Worm (Caenorhabditis elegans) whole organism, L4 larva: ENCODE measurements around the gene nlr-1.

Source experiments
- F10B5.3 ChIP-seq: sonication (generic microtip); optimal IDR thresholded peaks from 2 replicates; lab custom pipeline; 2016; ENCODE audit warnings: mild to moderate bottlenecking, missing genetic modification characterization, missing compliant biosample characterization
- T26A8.4 ChIP-seq: fragments of 200-800 bp; sonication (Bioruptor generic); IDR thresholded peaks from 2 replicates; pipeline ENCODE4 v1.3.6; 2022; ENCODE audit warnings: missing genetic modification characterization, missing compliant biosample characterization
- Y105C5A.15 ChIP-seq: fragments of 200-800 bp; sonication (Bioruptor generic); IDR thresholded peaks from 2 replicates; pipeline ENCODE4 v1.3.6; 2022; ENCODE audit warnings: missing genetic modification characterization, missing compliant biosample characterization
- ceh-20 ChIP-seq: fragments of 200-800 bp; sonication (Bioruptor generic); IDR thresholded peaks from 2 replicates; pipeline ENCODE4 v1.3.6; 2022; ENCODE audit warnings: missing genetic modification reagents, missing genetic modification characterization, missing compliant biosample characterization
- ceh-32 ChIP-seq: sonication (generic microtip); optimal IDR thresholded peaks from 2 replicates; lab custom pipeline; 2016; ENCODE audit warnings: mild to moderate bottlenecking, missing genetic modification characterization, missing compliant biosample characterization; ENCODE audit not compliant: poor library complexity
- daf-16 ChIP-seq, 3 experiments: sonication (generic microtip); optimal IDR thresholded peaks; 2 replicates each; lab custom pipeline; 2016 to 2017; ENCODE audit warnings: missing genetic modification characterization in 3 of 3, missing genetic modification reagents in 3 of 3, mild to moderate bottlenecking in 2 of 3, missing compliant biosample characterization in 2 of 3, missing biosample characterization in 1 of 3, moderate library complexity in 1 of 3
- dmd-6 ChIP-seq: fragments of 200-800 bp; sonication (Bioruptor generic); IDR thresholded peaks from 2 replicates; pipeline ENCODE4 v1.3.6; 2022; ENCODE audit warnings: missing genetic modification reagents, missing genetic modification characterization, missing compliant biosample characterization
- dmd-8 ChIP-seq: fragments of 200-800 bp; sonication (Bioruptor generic); IDR thresholded peaks from 2 replicates; pipeline ENCODE4 v1.3.6; 2022; ENCODE audit warnings: missing genetic modification characterization, missing compliant biosample characterization
- dve-1 ChIP-seq: sonication (generic microtip); optimal IDR thresholded peaks from 2 replicates; lab custom pipeline; 2017; ENCODE audit warnings: antibody characterized with exemption, mild to moderate bottlenecking, missing genetic modification characterization, missing compliant biosample characterization; ENCODE audit not compliant: insufficient read depth
- egl-43 ChIP-seq: fragments of 200-800 bp; sonication (Bioruptor generic); IDR thresholded peaks from 2 replicates; pipeline ENCODE4 v1.3.6; 2022; ENCODE audit warnings: missing genetic modification reagents, missing genetic modification characterization, missing compliant biosample characterization
- hlh-11 ChIP-seq: fragments of 200-800 bp; sonication (Bioruptor generic); optimal IDR thresholded peaks from 2 replicates; lab custom pipeline; 2018; ENCODE audit warnings: mild to moderate bottlenecking, missing genetic modification characterization, missing compliant biosample characterization
- hlh-30 ChIP-seq: sonication (generic microtip); optimal IDR thresholded peaks from 2 replicates; lab custom pipeline; 2017; ENCODE audit warnings: antibody characterized with exemption, mild to moderate bottlenecking, missing genetic modification characterization, missing compliant biosample characterization; ENCODE audit not compliant: insufficient read depth
- hmg-1.1 ChIP-seq: fragments of 200-800 bp; sonication (Bioruptor generic); IDR thresholded peaks from 2 replicates; pipeline ENCODE4 v1.3.6; 2022; ENCODE audit warnings: missing genetic modification reagents, missing genetic modification characterization, missing compliant biosample characterization
- lin-29 ChIP-seq: fragments of 200-800 bp; sonication (Bioruptor generic); IDR thresholded peaks from 2 replicates; pipeline ENCODE4 v1.3.6; 2022; ENCODE audit warnings: missing genetic modification reagents, missing genetic modification characterization, missing compliant biosample characterization
- lsy-2 ChIP-seq, 2 experiments: fragments of 150-350 bp in 1 of 2; sonication (generic microtip) in 1 of 2; optimal IDR thresholded peaks; 2 replicates each; lab custom pipeline; 2014 to 2017; ENCODE audit warnings: missing biosample characterization in 2 of 2, missing genetic modification characterization in 2 of 2
- mes-2 ChIP-seq: sonication (generic microtip); optimal IDR thresholded peaks from 2 replicates; lab custom pipeline; 2016; ENCODE audit warnings: missing genotype, mild to moderate bottlenecking, missing genetic modification characterization, missing compliant biosample characterization; ENCODE audit not compliant: poor library complexity, severe bottlenecking
- nhr-11 ChIP-seq: fragments of 150-350 bp; optimal IDR thresholded peaks from 2 replicates; lab custom pipeline; 2014; ENCODE audit warnings: missing biosample characterization, missing genetic modification characterization
- nhr-28 ChIP-seq: fragments of 150-350 bp; optimal IDR thresholded peaks from 2 replicates; lab custom pipeline; 2014; ENCODE audit warnings: missing biosample characterization, missing genetic modification characterization
- nhr-42 ChIP-seq: fragments of 200-800 bp; sonication (Bioruptor generic); IDR thresholded peaks from 2 replicates; pipeline ENCODE4 v1.3.6; 2022; ENCODE audit warnings: missing genetic modification characterization, missing compliant biosample characterization
- nhr-77 ChIP-seq: fragments of 150-350 bp; optimal IDR thresholded peaks from 2 replicates; lab custom pipeline; 2014; ENCODE audit warnings: missing biosample characterization, missing genetic modification characterization
- pha-4 ChIP-seq, 2 experiments: fragments of 150-350 bp in 1 of 2; fragments of 200-800 bp in 1 of 2; sonication (Bioruptor generic) in 1 of 2; IDR thresholded peaks in 1 of 2; optimal IDR thresholded peaks in 1 of 2; 2 replicates each; pipeline versions ENCODE4 v1.3.6 to Lab custom; 2014 to 2022; ENCODE audit warnings: missing genetic modification characterization in 2 of 2, missing genetic modification reagents in 2 of 2, missing biosample characterization in 1 of 2, missing compliant biosample characterization in 1 of 2
- php-3 ChIP-seq: fragments of 200-800 bp; sonication (Bioruptor generic); IDR thresholded peaks from 2 replicates; pipeline ENCODE4 v1.3.6; 2022; ENCODE audit warnings: missing genetic modification reagents, missing genetic modification characterization, missing compliant biosample characterization
- pqm-1 ChIP-seq: sonication (generic microtip); optimal IDR thresholded peaks from 2 replicates; lab custom pipeline; 2017; ENCODE audit warnings: missing biosample characterization, missing genetic modification characterization
- sdz-12 ChIP-seq: fragments of 200-800 bp; sonication (Bioruptor generic); optimal IDR thresholded peaks from 2 replicates; lab custom pipeline; 2018; ENCODE audit warnings: mild to moderate bottlenecking, missing genetic modification characterization, missing compliant biosample characterization
- snpc-1.2 ChIP-seq: fragments of 200-800 bp; sonication (Bioruptor generic); IDR thresholded peaks from 2 replicates; pipeline ENCODE4 v1.3.6; 2022; ENCODE audit warnings: missing genetic modification reagents, missing genetic modification characterization, missing compliant biosample characterization
- snpc-4 ChIP-seq: fragments of 150-350 bp; optimal IDR thresholded peaks from 2 replicates; lab custom pipeline; 2014; ENCODE audit warnings: missing biosample characterization, missing genetic modification characterization
- unc-62 ChIP-seq, 3 experiments: fragments of 150-350 bp in 1 of 3; sonication (generic microtip); optimal IDR thresholded peaks in 2 of 3; peaks in 1 of 3; 1 replicate in 1 of 3; 2 replicates in 2 of 3; lab custom pipeline; 2014 to 2017; ENCODE audit warnings: missing biosample characterization in 3 of 3, missing genetic modification characterization in 3 of 3, missing genetic modification reagents in 3 of 3, missing genotype in 1 of 3
- zfp-2 ChIP-seq: sonication (generic microtip); optimal IDR thresholded peaks from 2 replicates; lab custom pipeline; 2016; ENCODE audit warnings: mild to moderate bottlenecking, missing genetic modification characterization, missing compliant biosample characterization

Gene nlr-1

DNA sequence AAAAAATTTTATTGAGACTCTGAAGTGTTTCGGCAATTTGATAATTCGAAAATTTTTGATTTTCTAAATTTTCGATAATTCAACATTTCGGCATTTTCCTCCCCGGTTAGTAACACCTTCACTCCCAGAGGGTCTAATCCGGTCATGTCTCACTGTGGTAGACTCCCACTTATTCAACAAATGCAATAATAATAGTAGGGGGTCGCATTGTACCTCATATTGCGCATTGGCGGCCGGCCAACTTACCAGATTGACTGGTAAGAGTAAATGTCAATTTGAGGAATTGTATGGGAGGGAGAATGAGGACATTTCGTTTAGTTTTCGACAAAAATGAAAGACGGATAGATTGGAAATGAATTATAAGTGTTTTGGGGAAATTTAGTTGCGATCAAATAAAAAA lies 44.4 kb downstream of the nlr-1 start:
- TF ChIP-seq F10B5.3 (tag; lab: Kevin White, UChicago) = no peak
- peak; percentile 1 for TF ChIP-seq mes-2 (tag; lab: Kevin White, UChicago)

DNA sequence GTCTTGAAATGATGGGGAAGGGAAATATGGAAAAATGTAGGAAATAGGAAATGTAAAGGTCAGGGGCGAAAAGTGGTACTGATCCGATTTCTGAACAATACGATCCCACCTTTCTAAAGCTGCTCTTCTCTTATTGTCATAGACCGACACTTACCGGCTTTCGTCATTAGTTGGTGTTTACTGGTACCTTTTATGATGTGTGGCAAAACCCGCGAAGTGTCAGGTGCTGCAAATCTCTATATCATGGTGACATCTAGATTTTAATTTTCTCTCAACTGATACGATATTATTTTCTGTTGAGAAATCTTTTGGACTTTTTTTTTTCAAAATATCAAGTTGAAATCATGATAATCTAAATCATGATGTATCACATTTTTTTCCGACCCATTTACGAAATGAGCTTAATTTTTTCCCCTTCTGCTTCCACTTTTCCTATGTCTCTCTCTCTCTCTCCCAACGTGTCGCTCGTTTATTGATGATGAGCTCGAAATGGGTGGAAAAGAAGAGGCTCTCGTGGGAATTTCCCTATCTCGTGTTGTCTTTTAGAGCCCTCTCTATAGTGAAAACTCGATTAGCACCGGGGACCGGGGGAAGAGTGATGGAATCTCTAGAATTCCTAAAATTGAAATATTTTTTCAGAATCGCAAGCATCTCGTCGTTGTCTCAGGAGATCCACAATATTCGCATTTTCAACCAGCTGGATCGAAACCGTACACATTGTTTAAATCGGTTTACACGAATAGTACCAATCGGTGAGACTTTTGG lies 46.6 kb downstream of the nlr-1 start:
- TF ChIP-seq zfp-2 (tag; lab: Kevin White, UChicago) = no peak
- no peak for TF ChIP-seq sdz-12
- peak; percentile 17 for TF ChIP-seq hlh-30 (tag; lab: Kevin White, UChicago)
- TF ChIP-seq ceh-32 (tag; lab: Kevin White, UChicago) = no peak
- TF ChIP-seq unc-62 (GFP tag; optimal IDR thresholded peaks at IDR 0.05 in 1 of 2; lab: Kevin White, UChicago) = peak in 1 of 2 experiments; percentile 60
- no peak for TF ChIP-seq unc-62 (tag; optimal IDR thresholded peaks at IDR 0.05; lab: Kevin White, UChicago)
- TF ChIP-seq nhr-42 (GFP tag; lab: Robert Waterston, UW) = no peak
- TF ChIP-seq nhr-77 = no peak
- TF ChIP-seq ceh-20 (GFP tag; lab: Robert Waterston, UW) = 0 out of 2 replicates have a peak, but pooled peaks have one; percentile 16
- no peak for TF ChIP-seq dve-1 (tag; lab: Kevin White, UChicago)

DNA sequence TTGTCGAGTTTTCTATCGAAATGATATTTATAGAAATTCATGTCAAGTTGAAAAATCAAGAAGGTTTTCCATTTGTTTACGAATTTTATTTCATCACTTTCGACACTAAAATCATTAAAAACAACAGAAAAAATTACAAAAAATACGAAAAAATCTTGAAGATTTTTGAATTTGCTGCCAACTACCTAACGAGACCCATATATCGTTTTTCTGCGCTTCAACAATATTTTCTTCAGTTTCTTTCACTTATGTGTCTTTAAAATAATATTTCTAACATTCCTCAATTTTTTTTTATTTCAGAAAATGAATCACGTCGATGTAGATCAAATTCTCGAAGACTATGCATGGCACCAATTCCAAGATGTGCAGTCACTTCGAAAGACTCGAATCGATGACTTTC lies 48.9 kb downstream of the nlr-1 start, which contains the start of gene lin-24:
Gene lin-24, plus strand, starts transcription at position 301 of the 400 bp plus-strand sequence.
- TF ChIP-seq snpc-1.2 (GFP tag; lab: Robert Waterston, UW) (no peak), zfp-2 (tag; lab: Kevin White, UChicago) (no peak), php-3 (GFP tag; lab: Robert Waterston, UW) (no peak), nhr-11 (tag; lab: Kevin White, UChicago) (no peak)

DNA sequence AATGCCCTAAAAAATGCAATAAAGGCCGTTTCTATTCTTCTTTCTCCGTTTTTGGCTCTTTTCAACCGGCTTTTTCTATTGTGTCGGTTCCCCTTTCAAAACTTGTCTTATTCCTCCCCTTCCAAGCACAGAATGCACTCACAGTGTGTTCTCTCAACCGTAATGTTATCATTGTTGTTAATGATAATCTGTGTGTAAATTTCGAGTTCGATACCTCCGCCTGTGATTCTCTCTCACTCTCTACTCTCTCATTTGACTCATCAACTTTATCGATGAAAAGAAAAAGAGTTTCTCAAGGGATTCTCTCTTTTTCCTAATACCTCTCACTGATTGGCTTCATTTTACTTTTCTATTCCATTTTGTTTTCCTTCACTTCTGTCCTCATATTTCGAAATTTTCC lies 49.4 kb downstream of the nlr-1 start:
- TF ChIP-seq zfp-2 (tag; lab: Kevin White, UChicago) = no peak
- no peak for TF ChIP-seq dmd-8 (GFP tag; lab: Robert Waterston, UW)
- peak; percentile 30; the same call in 1 of the 2 replicates for TF ChIP-seq dmd-6 (GFP tag; lab: Robert Waterston, UW)
- peak in 1 of 2 experiments; percentile 12 for TF ChIP-seq lsy-2 (tag; optimal IDR thresholded peaks at IDR 0.05; lab: Kevin White, UChicago)
- peak; percentile 27 for TF ChIP-seq dve-1 (tag; lab: Kevin White, UChicago)
- 0 out of 2 replicates have a peak, but pooled peaks have one; percentile 14 for TF ChIP-seq T26A8.4 (GFP tag; lab: Robert Waterston, UW)
- TF ChIP-seq nhr-28 = peak; percentile 15
- TF ChIP-seq mes-2 (tag; lab: Kevin White, UChicago) = peak; percentile 38
- no peak for TF ChIP-seq Y105C5A.15 (GFP tag; lab: Robert Waterston, UW)
- TF ChIP-seq pqm-1 (tag; lab: Kevin White, UChicago) = peak; percentile 86
- TF ChIP-seq ceh-20 (GFP tag; lab: Robert Waterston, UW) = no peak
- TF ChIP-seq egl-43 = no peak
- TF ChIP-seq lin-29 (GFP tag; lab: Robert Waterston, UW) = no peak
- TF ChIP-seq daf-16 (GFP tag; optimal IDR thresholded peaks at IDR 0.05; lab: Kevin White, UChicago) = no peak
- peak; percentile 29 for TF ChIP-seq daf-16 (tag; optimal IDR thresholded peaks at IDR 0.05; lab: Kevin White, UChicago)

DNA sequence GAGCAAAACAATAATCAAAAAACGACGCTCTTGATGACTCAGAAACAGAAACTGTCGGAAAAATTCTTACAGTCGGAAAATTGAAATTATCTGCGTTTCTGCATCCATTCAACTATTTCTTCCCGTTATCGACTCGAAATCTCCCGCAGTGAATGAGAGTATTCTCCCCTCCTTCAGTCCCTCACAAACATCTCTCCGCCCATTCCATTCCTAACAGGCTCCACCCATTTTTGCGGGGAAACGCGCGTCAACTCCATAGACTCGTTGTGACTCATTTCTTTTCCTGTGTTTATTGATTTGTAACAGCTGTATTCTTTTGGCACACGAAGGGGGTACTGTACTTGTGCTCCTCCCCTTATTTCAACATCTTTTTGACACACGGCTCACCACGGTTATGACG lies 50.3 kb downstream of the nlr-1 start:
- TF ChIP-seq hmg-1.1 (GFP tag; lab: Robert Waterston, UW) (0 out of 2 replicates have a peak, but pooled peaks have one; percentile 12), pha-4 (GFP tag; IDR thresholded peaks at IDR 0.05; lab: Robert Waterston, UW) (no peak), pha-4 (tag; optimal IDR thresholded peaks at IDR 0.05; lab: Kevin White, UChicago) (peak; percentile 12), hlh-11 (tag; lab: Kevin White, UChicago) (peak; percentile 12), lsy-2 (tag; optimal IDR thresholded peaks at IDR 0.05; lab: Kevin White, UChicago) (peak in 1 of 2 experiments; percentile 30), snpc-4 (tag; lab: Kevin White, UChicago) (no peak), hlh-30 (tag; lab: Kevin White, UChicago) (no peak)
- TF ChIP-seq, all 104 proteins: peak for 4
